Fruit fly (Drosophila melanogaster): ENCODE results near the gene pasha.

pasha gene

DNA sequence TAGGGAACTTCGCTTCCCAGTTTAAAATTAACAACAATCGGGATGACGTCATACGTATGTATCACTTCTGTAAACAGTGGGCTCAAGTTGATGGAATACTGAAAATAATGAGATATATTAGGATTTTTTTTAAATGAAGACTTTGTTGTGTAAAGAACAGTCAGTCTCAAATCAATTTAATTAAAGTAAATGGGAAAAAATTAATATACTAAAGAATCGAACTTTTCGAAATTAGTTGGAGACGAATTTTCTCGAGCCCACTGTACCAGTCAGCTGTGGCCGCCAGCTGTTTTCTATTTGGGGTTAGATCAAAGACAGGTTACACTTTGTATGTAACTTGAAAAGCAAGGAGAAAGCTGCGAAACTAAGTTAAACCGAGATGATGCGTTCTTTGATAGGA lies 29.4 kb upstream of the pasha start, which contains the start of gene CG1635 (continued):
- TF ChIP-seq CG5180 (GFP tag; optimal IDR thresholded peaks at IDR 0.05) = peak; percentile 93
- TF ChIP-seq luna (GFP tag; optimal IDR thresholded peaks at IDR 0.05) = peak; percentile 96
- TF ChIP-seq CG4424 (GFP tag; optimal IDR thresholded peaks at IDR 0.05) = peak; percentile 99
- TF ChIP-seq Adf1 (GFP tag; IDR thresholded peaks at IDR 0.05) = peak; percentile 92
- TF ChIP-seq CG7556 (GFP tag; optimal IDR thresholded peaks at IDR 0.05) = peak; percentile 100
- TF ChIP-seq bcd (GFP tag; optimal IDR thresholded peaks at IDR 0.05) = peak; percentile 99
- peak; percentile 98 for TF ChIP-seq Vsx1 (GFP tag; optimal IDR thresholded peaks at IDR 0.05)
- peak; percentile 98 for TF ChIP-seq Dad (GFP tag; optimal IDR thresholded peaks at IDR 0.05)
- TF ChIP-seq CG4360 (GFP tag; IDR thresholded peaks at IDR 0.05) = peak; percentile 92
- peak; percentile 96 for TF ChIP-seq CG8944 (GFP tag; optimal IDR thresholded peaks at IDR 0.05)
- peak; percentile 100 for TF ChIP-seq Sox102F (GFP tag; optimal IDR thresholded peaks at IDR 0.05)
- peak; percentile 95 for TF ChIP-seq CG4282 (GFP tag; optimal IDR thresholded peaks at IDR 0.05)
- peak; percentile 97 for TF ChIP-seq CG13123 (GFP tag; optimal IDR thresholded peaks at IDR 0.05)
- peak; percentile 100 for TF ChIP-seq Xrp1 (GFP tag; IDR thresholded peaks at IDR 0.05)
- TF ChIP-seq chn (GFP tag; optimal IDR thresholded peaks at IDR 0.05) = peak; percentile 98
- peak; percentile 97 for TF ChIP-seq jumu (GFP tag; optimal IDR thresholded peaks at IDR 0.05)
- TF ChIP-seq yki (optimal IDR thresholded peaks at IDR 0.05) = no peak
- peak; percentile 99 for TF ChIP-seq chm (GFP tag; IDR thresholded peaks at IDR 0.05)
- peak; percentile 96 for TF ChIP-seq en (GFP tag; optimal IDR thresholded peaks at IDR 0.05)
- peak; percentile 99 for TF ChIP-seq CrebB (tag; optimal IDR thresholded peaks at IDR 0.05)
- TF ChIP-seq Deaf1 (tag; optimal IDR thresholded peaks at IDR 0.05) = peak; percentile 93
- peak; percentile 99 for TF ChIP-seq Hand (GFP tag; optimal IDR thresholded peaks at IDR 0.05)
- peak; percentile 98 for TF ChIP-seq peb (GFP tag; IDR thresholded peaks at IDR 0.05)
- TF ChIP-seq sd (tag; optimal IDR thresholded peaks at IDR 0.05) = peak; percentile 98
- TF ChIP-seq MTF-1 (GFP tag; optimal IDR thresholded peaks at IDR 0.05; ENCODE audit: borderline replicate concordance) = peak; percentile 99
- peak; percentile 93 for TF ChIP-seq CG12104 (GFP tag; optimal IDR thresholded peaks at IDR 0.05)
- TF ChIP-seq Usf (GFP tag; optimal IDR thresholded peaks at IDR 0.05) = peak; percentile 98
- no peak for TF ChIP-seq HLHmδ (GFP tag; optimal IDR thresholded peaks at IDR 0.05)
- peak; percentile 69 for TF ChIP-seq Ets97D (GFP tag; optimal IDR thresholded peaks at IDR 0.05)
- peak; percentile 94 for TF ChIP-seq Gsc (GFP tag; IDR thresholded peaks at IDR 0.05)
- TF ChIP-seq CoRest (tag; optimal IDR thresholded peaks at IDR 0.05) = peak; percentile 100
- peak; percentile 98 for TF ChIP-seq tx (GFP tag; optimal IDR thresholded peaks at IDR 0.05)
- TF ChIP-seq fu2 (GFP tag; optimal IDR thresholded peaks at IDR 0.05) = peak; percentile 98
- peak; percentile 63; the same call in 1 of the 2 replicates for TF ChIP-seq Bgb (GFP tag; IDR thresholded peaks at IDR 0.05; ENCODE audit: partially characterized antibody)
- peak; percentile 90 for TF ChIP-seq Ets65A (GFP tag)
- TF ChIP-seq mirr (GFP tag; optimal IDR thresholded peaks at IDR 0.05) = peak; percentile 99
- peak; percentile 73 for TF ChIP-seq sna (GFP tag; IDR thresholded peaks at IDR 0.05; ENCODE audit: partially characterized antibody)
- TF ChIP-seq MBD-R2 (GFP tag; IDR thresholded peaks at IDR 0.05) = peak; percentile 100
- TF ChIP-seq CG11560 (tag; IDR thresholded peaks at IDR 0.05) = peak; percentile 92
- peak; percentile 82 for TF ChIP-seq z (GFP tag; IDR thresholded peaks at IDR 0.05)

DNA sequence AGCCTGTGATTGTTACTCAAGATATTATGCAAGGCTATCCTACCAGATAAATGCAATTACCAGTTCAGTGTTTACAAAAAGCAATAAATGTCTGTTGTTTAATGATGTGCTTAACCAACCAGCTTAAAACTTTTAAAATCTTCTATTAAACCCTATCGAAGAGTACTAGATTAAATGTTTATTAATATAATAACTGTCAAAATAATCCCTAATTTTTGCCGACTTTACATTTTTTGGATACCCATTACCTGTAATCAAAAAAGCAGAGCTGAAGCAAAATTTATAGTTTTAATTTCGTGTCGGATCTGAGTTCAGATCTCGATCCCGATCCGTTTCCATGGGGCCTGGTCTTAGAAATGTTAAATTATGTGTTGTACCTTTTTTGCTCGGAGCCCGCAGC lies 27.5 kb upstream of the pasha start, which contains the start of gene CG1638:
TSS of gene CG1638 (plus strand) at position 301 of the 400 bp plus-strand sequence.
- no peak for TF ChIP-seq Sox102F (GFP tag; optimal IDR thresholded peaks at IDR 0.05)
- TF ChIP-seq CG7786 (GFP tag; optimal IDR thresholded peaks at IDR 0.05) = no peak
- TF ChIP-seq CG13424 (tag; optimal IDR thresholded peaks at IDR 0.05) = no peak
- no peak for TF ChIP-seq CG7963 (GFP tag; IDR thresholded peaks at IDR 0.05; ENCODE audit: partially characterized antibody)
- no peak for TF ChIP-seq zf30C (GFP tag; optimal IDR thresholded peaks at IDR 0.05)
- TF ChIP-seq crc (GFP tag; optimal IDR thresholded peaks at IDR 0.05) = no peak
- no peak for TF ChIP-seq Kr (GFP tag; optimal IDR thresholded peaks at IDR 0.05)
- no peak for TF ChIP-seq pita (GFP tag; optimal IDR thresholded peaks at IDR 0.05)
- no peak for TF ChIP-seq CG31365 (tag; optimal IDR thresholded peaks at IDR 0.05)
- no peak for TF ChIP-seq B-H2 (GFP tag; optimal IDR thresholded peaks at IDR 0.05)
- no peak for TF ChIP-seq NK7.1 (GFP tag; optimal IDR thresholded peaks at IDR 0.05)
- TF ChIP-seq CG7372 (GFP tag; IDR thresholded peaks at IDR 0.05) = no peak
- TF ChIP-seq dmrt11E (tag; optimal IDR thresholded peaks at IDR 0.05) = no peak
- TF ChIP-seq insv (GFP tag; optimal IDR thresholded peaks at IDR 0.05) = no peak

All from whole organism, embryonic.